Fruit fly (Drosophila melanogaster) whole organism, adult: ENCODE data around the gene MICU3.

Source experiments
- CG11617 ChIP-seq: fragments of 200-800 bp; sonication (Bioruptor generic); optimal IDR thresholded peaks from 2 replicates; lab custom pipeline; 2017; ENCODE audit warnings: mild to moderate bottlenecking, missing biosample characterization, missing genetic modification reagents, missing genetic modification characterization
- CG12768 ChIP-seq: fragments of 200-800 bp; sonication (Bioruptor generic); optimal IDR thresholded peaks from 2 replicates; lab custom pipeline; 2017; ENCODE audit warnings: missing biosample characterization, missing genetic modification characterization, mild to moderate bottlenecking, moderate library complexity, missing genetic modification reagents
- CG14711 ChIP-seq: fragments of 200-800 bp; sonication (Bioruptor generic); optimal IDR thresholded peaks from 2 replicates; lab custom pipeline; 2018; ENCODE audit warnings: missing biosample characterization, mild to moderate bottlenecking, missing genetic modification characterization, moderate library complexity
- CG1620 ChIP-seq: fragments of 200-800 bp; sonication (Bioruptor generic); optimal IDR thresholded peaks from 2 replicates; lab custom pipeline; 2016; ENCODE audit warnings: missing biosample characterization, missing genetic modification characterization
- CG33017 ChIP-seq: fragments of 200-800 bp; sonication (Bioruptor generic); optimal IDR thresholded peaks from 2 replicates; lab custom pipeline; 2018; ENCODE audit warnings: missing biosample characterization, mild to moderate bottlenecking, missing genetic modification characterization, moderate library complexity
- CG5204 ChIP-seq: fragments of 200-800 bp; sonication (Bioruptor generic); optimal IDR thresholded peaks from 2 replicates; lab custom pipeline; 2016; ENCODE audit warnings: missing biosample characterization, missing genetic modification characterization
- CG7045 ChIP-seq: fragments of 200-800 bp; sonication (Bioruptor generic); optimal IDR thresholded peaks from 2 replicates; lab custom pipeline; 2017; ENCODE audit warnings: missing biosample characterization, mild to moderate bottlenecking, missing genetic modification characterization
- CG7101 ChIP-seq: fragments of 200-800 bp; sonication (Bioruptor generic); optimal IDR thresholded peaks from 2 replicates; lab custom pipeline; 2018; ENCODE audit warnings: missing biosample characterization, mild to moderate bottlenecking, missing genetic modification characterization, moderate library complexity
- Clk ChIP-seq: fragments of 200-800 bp; sonication (Bioruptor generic); optimal IDR thresholded peaks from 2 replicates; lab custom pipeline; 2017; ENCODE audit warnings: missing biosample characterization, missing genetic modification characterization
- Crg-1 ChIP-seq: fragments of 200-800 bp; sonication (Bioruptor generic); optimal IDR thresholded peaks from 2 replicates; lab custom pipeline; 2016; ENCODE audit warnings: missing biosample characterization, missing genetic modification characterization
- Hr96 ChIP-seq: fragments of 200-800 bp; sonication (Bioruptor generic); optimal IDR thresholded peaks from 2 replicates; lab custom pipeline; 2016; ENCODE audit warnings: missing biosample characterization, missing genetic modification characterization
- Mnt ChIP-seq: fragments of 200-800 bp; sonication (Bioruptor generic); optimal IDR thresholded peaks from 2 replicates; lab custom pipeline; 2016; ENCODE audit warnings: missing biosample characterization, mild to moderate bottlenecking, missing genetic modification characterization
- bab1 ChIP-seq: fragments of 200-800 bp; sonication (Bioruptor generic); optimal IDR thresholded peaks from 3 replicates; lab custom pipeline; 2019; ENCODE audit warnings: missing biosample characterization, mild to moderate bottlenecking, missing genetic modification characterization, moderate library complexity
- cic ChIP-seq: fragments of 200-800 bp; sonication (Bioruptor generic); optimal IDR thresholded peaks from 2 replicates; lab custom pipeline; 2017; ENCODE audit warnings: missing biosample characterization, mild to moderate bottlenecking, missing genetic modification characterization, moderate library complexity
- cnc ChIP-seq, 2 experiments: fragments of >200 bp; optimal IDR thresholded peaks; 2 replicates each; lab custom pipeline; 2017
- kay ChIP-seq: fragments of 200-800 bp; sonication (Bioruptor generic); peaks from one replicate; lab custom pipeline; 2016; ENCODE audit warnings: missing biosample characterization, missing genetic modification characterization, borderline replicate concordance
- ovo ChIP-seq: fragments of 200-800 bp; sonication (Bioruptor generic); optimal IDR thresholded peaks from 2 replicates; lab custom pipeline; 2016; ENCODE audit warnings: missing biosample characterization, missing genetic modification characterization
- pad ChIP-seq: fragments of 200-800 bp; sonication (Bioruptor generic); optimal IDR thresholded peaks from 3 replicates; lab custom pipeline; 2017; ENCODE audit warnings: missing biosample characterization, missing genetic modification characterization, mild to moderate bottlenecking, moderate library complexity, missing genetic modification reagents
- tj ChIP-seq: fragments of 200-800 bp; sonication (Bioruptor generic); optimal IDR thresholded peaks from 3 replicates; lab custom pipeline; 2017; ENCODE audit warnings: missing biosample characterization, mild to moderate bottlenecking, missing genetic modification characterization, moderate library complexity
- toe ChIP-seq: fragments of 200-800 bp; sonication (Bioruptor generic); optimal IDR thresholded peaks from 2 replicates; lab custom pipeline; 2016; ENCODE audit warnings: missing biosample characterization, missing genetic modification characterization

Gene MICU3

dm6 chr3R:19807148-19807547 lies 40.0 kb upstream of the MICU3 start:
- TF ChIP-seq CG1620: no peak
- no peak for TF ChIP-seq bab1
- no peak for TF ChIP-seq CG7045 (GFP tag; lab: Kevin White, UChicago)
- no peak for TF ChIP-seq CG12768
- TF ChIP-seq toe (GFP tag; lab: Kevin White, UChicago): no peak
- no peak for TF ChIP-seq CG5204 (GFP tag; lab: Kevin White, UChicago)
- no peak for TF ChIP-seq kay
- TF ChIP-seq Mnt (GFP tag; lab: Kevin White, UChicago): no peak
- TF ChIP-seq Hr96: no peak
- TF ChIP-seq CG7101: no peak
- TF ChIP-seq Clk (GFP tag; lab: Kevin White, UChicago): no peak
- TF ChIP-seq CG11617 (GFP tag; lab: Kevin White, UChicago): no peak
- no peak for TF ChIP-seq pad (GFP tag; lab: Kevin White, UChicago)

- no peak for TF ChIP-seq Crg-1 (GFP tag; lab: Kevin White, UChicago)
- TF ChIP-seq tj (GFP tag; lab: Kevin White, UChicago): peak; percentile 65
Observed at dm6 chr3R:19807745-19808429, 39.2 kb upstream of the MICU3 start.

DNA sequence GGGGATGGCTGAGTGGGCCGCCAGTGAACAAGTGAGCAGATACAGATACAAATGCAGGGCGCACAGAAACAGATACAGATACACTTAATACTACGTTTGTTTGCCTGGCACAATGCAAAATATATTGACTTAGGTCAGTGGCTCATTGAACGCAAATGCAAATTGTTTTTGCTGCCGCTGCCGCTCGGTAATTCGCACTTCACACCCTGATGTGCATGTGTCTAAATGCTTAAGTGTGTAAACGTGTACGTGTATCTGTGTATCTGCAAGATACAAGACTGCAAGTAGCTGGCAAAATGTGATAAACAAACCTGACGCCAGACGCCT lies 38.7 kb upstream of the MICU3 start:
- peak; percentile 52 for TF ChIP-seq cic (GFP tag; lab: Kevin White, UChicago)
- TF ChIP-seq Hr96: no peak

dm6 chr3R:19811510-19811909 lies 35.6 kb upstream of the MICU3 start:
- TF ChIP-seq ovo (GFP tag; lab: Kevin White, UChicago) (no peak), CG33017 (tag; lab: Kevin White, UChicago) (no peak), CG14711 (tag; lab: Kevin White, UChicago) (no peak), Clk (GFP tag; lab: Kevin White, UChicago) (no peak), CG1620 (no peak), toe (GFP tag; lab: Kevin White, UChicago) (no peak), bab1 (no peak), CG7045 (GFP tag; lab: Kevin White, UChicago) (no peak), CG7101 (no peak), Hr96 (no peak), Crg-1 (GFP tag; lab: Kevin White, UChicago) (no peak), CG11617 (GFP tag; lab: Kevin White, UChicago) (no peak), cic (GFP tag; lab: Kevin White, UChicago) (no peak), Mnt (GFP tag; lab: Kevin White, UChicago) (no peak), pad (GFP tag; lab: Kevin White, UChicago) (no peak), CG12768 (no peak), cnc (optimal IDR thresholded peaks at IDR 0.05; lab: Kevin White, UChicago) (no peak), CG5204 (GFP tag; lab: Kevin White, UChicago) (no peak), kay (no peak)

DNA sequence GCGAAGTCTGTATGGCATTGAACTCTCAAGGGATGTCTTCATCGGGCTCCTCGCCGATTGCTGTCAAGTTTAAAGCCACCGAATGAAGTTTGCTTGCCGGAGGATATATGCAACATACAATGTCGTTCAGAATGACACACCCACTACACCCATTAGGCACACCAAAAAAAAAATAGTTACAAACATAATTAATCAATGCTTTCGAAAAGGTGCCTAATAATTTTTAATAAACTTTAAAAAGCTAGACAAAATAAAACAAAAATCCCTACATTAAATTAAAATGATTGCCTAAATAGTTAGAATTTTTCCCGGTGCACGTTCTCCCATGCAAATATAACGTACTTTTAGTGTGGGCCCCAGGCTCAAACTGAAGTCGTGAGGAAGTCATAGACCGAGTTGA lies 34.6 kb upstream of the MICU3 start:
- no peak for TF ChIP-seq Crg-1 (GFP tag; lab: Kevin White, UChicago)
- TF ChIP-seq Mnt (GFP tag; lab: Kevin White, UChicago): no peak

dm6 chr3R:19813217-19813616 lies 33.9 kb upstream of the MICU3 start:
- TF ChIP-seq CG7101: no peak
- no peak for TF ChIP-seq bab1
- no peak for TF ChIP-seq pad (GFP tag; lab: Kevin White, UChicago)
- no peak for TF ChIP-seq tj (GFP tag; lab: Kevin White, UChicago)
- TF ChIP-seq cic (GFP tag; lab: Kevin White, UChicago): no peak
- TF ChIP-seq CG11617 (GFP tag; lab: Kevin White, UChicago): no peak
- no peak for TF ChIP-seq CG7045 (GFP tag; lab: Kevin White, UChicago)
- TF ChIP-seq toe (GFP tag; lab: Kevin White, UChicago): no peak
- TF ChIP-seq CG12768: no peak
- no peak for TF ChIP-seq cnc (optimal IDR thresholded peaks at IDR 0.05; lab: Kevin White, UChicago)

- TF ChIP-seq CG14711 (tag; lab: Kevin White, UChicago): no peak
- TF ChIP-seq bab1: no peak
- TF ChIP-seq CG11617 (GFP tag; lab: Kevin White, UChicago): no peak
- no peak for TF ChIP-seq CG1620
- no peak for TF ChIP-seq CG12768
- TF ChIP-seq tj (GFP tag; lab: Kevin White, UChicago): no peak
- no peak for TF ChIP-seq CG7101
- no peak for TF ChIP-seq cic (GFP tag; lab: Kevin White, UChicago)
- TF ChIP-seq cnc (optimal IDR thresholded peaks at IDR 0.05; lab: Kevin White, UChicago): no peak
Observed at dm6 chr3R:19816758-19817157, 30.4 kb upstream of the MICU3 start.

- TF ChIP-seq CG14711 (tag; lab: Kevin White, UChicago) (no peak), kay (no peak), CG33017 (tag; lab: Kevin White, UChicago) (no peak), tj (GFP tag; lab: Kevin White, UChicago) (no peak), CG1620 (no peak), Crg-1 (GFP tag; lab: Kevin White, UChicago) (no peak)
Observed at dm6 chr3R:19820994-19821393, 26.1 kb upstream of the MICU3 start.
